Fruit fly (Drosophila melanogaster): ENCODE measurements around the gene r.

DNA sequence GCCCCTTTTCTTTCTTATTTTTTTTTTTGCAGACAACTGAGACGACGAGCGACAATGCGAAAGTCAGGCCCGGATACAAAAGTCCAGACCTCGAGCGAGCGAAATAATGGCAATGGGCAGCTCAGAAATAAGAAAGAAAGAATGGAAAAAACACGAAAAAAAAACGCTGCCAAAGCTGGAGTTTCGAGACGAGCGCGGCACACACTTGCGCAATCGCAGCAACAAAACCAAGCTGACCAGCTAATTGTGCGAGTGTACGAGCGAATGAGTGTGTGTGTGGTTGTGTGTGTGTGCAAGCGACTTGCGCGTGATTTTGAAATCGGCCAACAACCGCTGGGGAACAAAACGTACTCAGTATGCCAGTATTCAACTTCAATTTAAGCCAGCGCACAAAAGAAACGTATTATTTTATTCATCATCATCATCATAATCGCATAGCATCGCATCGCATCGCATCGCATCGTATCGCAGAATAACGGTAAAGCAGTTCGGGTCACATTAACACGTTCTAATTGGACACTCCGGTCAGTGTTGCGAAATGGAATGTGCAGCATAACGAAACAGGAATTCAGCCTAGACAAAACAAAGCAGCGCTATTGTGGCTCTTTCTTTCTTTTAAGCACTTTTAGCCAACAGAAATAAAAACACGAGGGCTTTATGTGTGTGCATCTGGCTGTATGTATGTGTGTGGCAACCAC is 7.3 kb upstream of the r start:
- TF ChIP-seq Crg-1 (GFP tag; optimal IDR thresholded peaks at IDR 0.05) (no peak), cnc (optimal IDR thresholded peaks at IDR 0.05) (no peak), CG1620 (GFP tag; optimal IDR thresholded peaks at IDR 0.05) (no peak), CG7101 (tag; optimal IDR thresholded peaks at IDR 0.05) (no peak), CG5204 (GFP tag; optimal IDR thresholded peaks at IDR 0.05) (no peak), cic (GFP tag; optimal IDR thresholded peaks at IDR 0.05) (no peak), CG33017 (tag; optimal IDR thresholded peaks at IDR 0.05) (no peak), toe (GFP tag; optimal IDR thresholded peaks at IDR 0.05) (no peak)
